Worm (Caenorhabditis elegans): ENCODE data around the gene K02B2.6.

ce11 chrIV:5923112-5923511, 39.0 kb downstream of the K02B2.6 start:
- no peak for TF ChIP-seq nhr-76 (tag; optimal IDR thresholded peaks at IDR 0.05)
- TF ChIP-seq ceh-82 (tag; optimal IDR thresholded peaks at IDR 0.05), result no peak
- no peak for TF ChIP-seq lin-39 (tag; optimal IDR thresholded peaks at IDR 0.05)
- TF ChIP-seq lin-1 (GFP tag; IDR thresholded peaks at IDR 0.05), result no peak
- no peak for TF ChIP-seq unc-39 (tag; optimal IDR thresholded peaks at IDR 0.05)
- TF ChIP-seq attf-4 (tag; optimal IDR thresholded peaks at IDR 0.05), result no peak
